Worm (Caenorhabditis elegans) whole organism, late embryonic: ENCODE results near the gene clec-63.

Experiments
- ama-1 ChIP-seq: fragments of 150-350 bp; optimal IDR thresholded peaks from 2 replicates; lab custom pipeline; 2014
- ceh-48 ChIP-seq: sonication (generic microtip); optimal IDR thresholded peaks from 2 replicates; lab custom pipeline; 2016; ENCODE audit warnings: missing genetic modification characterization, inconsistent platforms, missing compliant biosample characterization
- hlh-30 ChIP-seq: sonication (generic microtip); optimal IDR thresholded peaks from 2 replicates; lab custom pipeline; 2017; ENCODE audit warnings: antibody characterized with exemption, missing genetic modification characterization, missing compliant biosample characterization; ENCODE audit not compliant: insufficient read depth
- lin-11 ChIP-seq: fragments of 200-800 bp; sonication (Bioruptor generic); optimal IDR thresholded peaks from 2 replicates; lab custom pipeline; 2018; ENCODE audit warnings: mild to moderate bottlenecking, missing genetic modification characterization, missing compliant biosample characterization
- nhr-11 ChIP-seq: fragments of 150-350 bp; optimal IDR thresholded peaks from 2 replicates; lab custom pipeline; 2014; ENCODE audit warnings: missing biosample characterization, missing genetic modification characterization
- npax-4 ChIP-seq: sonication (generic microtip); optimal IDR thresholded peaks from 2 replicates; lab custom pipeline; 2016; ENCODE audit warnings: missing genetic modification characterization, missing compliant biosample characterization
- pqm-1 ChIP-seq: sonication (generic microtip); optimal IDR thresholded peaks from 2 replicates; lab custom pipeline; 2016; ENCODE audit warnings: missing genetic modification characterization, missing compliant biosample characterization
- unc-86 ChIP-seq: sonication (generic microtip); optimal IDR thresholded peaks from 2 replicates; lab custom pipeline; 2016; ENCODE audit warnings: missing genetic modification characterization, missing compliant biosample characterization

ce11 chrII:12897942-12898341 is 2.5 kb downstream of the clec-63 start, which contains the start of gene clec-64:
- TF ChIP-seq unc-86: no peak
- TF ChIP-seq hlh-30 (tag; lab: Kevin White, UChicago): no peak
- no peak for TF ChIP-seq npax-4 (tag; lab: Kevin White, UChicago)
- TF ChIP-seq pqm-1 (tag; lab: Kevin White, UChicago): no peak
- TF ChIP-seq lin-11 (tag; lab: Kevin White, UChicago): no peak
- no peak for TF ChIP-seq nhr-11 (tag; lab: Kevin White, UChicago)
- TF ChIP-seq ceh-48: no peak
- TF ChIP-seq ama-1 (lab: Kevin White, UChicago): no peak
